Fruit fly (Drosophila melanogaster): ENCODE measurements around the gene Gs1.

Gene Gs1

DNA sequence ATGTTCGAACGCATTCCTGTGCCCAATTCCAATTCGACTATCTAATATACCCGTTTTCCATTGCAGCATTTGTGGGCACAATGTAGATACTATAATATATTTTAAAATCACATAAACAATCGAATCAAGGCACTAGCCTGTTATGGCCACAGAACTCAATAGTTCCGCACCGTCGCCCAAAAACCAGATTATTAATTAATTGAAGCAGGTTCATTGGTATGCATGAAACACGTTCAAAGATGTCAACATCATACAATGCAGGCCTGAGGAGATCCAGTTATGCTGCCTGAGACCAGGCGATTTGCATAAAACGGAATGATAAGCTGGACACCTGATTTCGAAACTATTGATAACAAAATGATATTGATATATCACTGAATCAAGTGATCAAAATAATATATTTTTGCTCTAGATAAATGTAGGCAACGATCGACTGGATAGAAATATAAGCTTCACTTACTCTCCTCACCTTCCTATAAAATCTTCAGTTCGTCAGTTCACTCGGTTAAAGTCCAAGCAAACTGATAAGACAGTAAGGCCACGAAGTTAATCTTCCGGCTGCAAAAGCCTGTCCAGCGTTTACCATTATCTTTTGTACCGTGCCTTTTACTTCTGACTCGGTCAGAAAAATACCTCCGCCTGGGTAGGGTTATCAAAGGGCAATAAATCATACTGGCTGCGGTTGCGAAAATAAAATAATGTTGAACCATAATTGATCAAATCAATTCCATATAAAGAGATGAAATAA, 3.7 kb downstream of the Gs1 start (continued):
- TF ChIP-seq caup (GFP tag; optimal IDR thresholded peaks at IDR 0.05; ENCODE audit: severe bottlenecking) (no peak), knrl (GFP tag; IDR thresholded peaks at IDR 0.05; ENCODE audit: partially characterized antibody) (no peak), Dll (GFP tag; IDR thresholded peaks at IDR 0.05; ENCODE audit: partially characterized antibody) (no peak), sens (GFP tag) (peak; percentile 76), kah (GFP tag; optimal IDR thresholded peaks at IDR 0.05) (no peak), HLH3B (GFP tag; IDR thresholded peaks at IDR 0.05) (no peak), C15 (GFP tag; IDR thresholded peaks at IDR 0.05) (no peak), slp2 (GFP tag; optimal IDR thresholded peaks at IDR 0.05) (no peak), vvl (GFP tag; IDR thresholded peaks at IDR 0.05) (peak; percentile 81), B-H2 (GFP tag; optimal IDR thresholded peaks at IDR 0.05) (no peak), CG3065 (GFP tag; optimal IDR thresholded peaks at IDR 0.05) (no peak), Neu2 (GFP tag; optimal IDR thresholded peaks at IDR 0.05; ENCODE audit: borderline replicate concordance) (no peak), eyg (GFP tag; optimal IDR thresholded peaks at IDR 0.05) (no peak), sd (tag; optimal IDR thresholded peaks at IDR 0.05) (peak; percentile 47), fd102C (GFP tag; optimal IDR thresholded peaks at IDR 0.05) (no peak), CG12236 (GFP tag; optimal IDR thresholded peaks at IDR 0.05) (no peak), MBD-R2 (GFP tag; IDR thresholded peaks at IDR 0.05) (no peak), Spps (tag; optimal IDR thresholded peaks at IDR 0.05) (no peak), sob (GFP tag; IDR thresholded peaks at IDR 0.05) (no peak), CG13894 (tag; optimal IDR thresholded peaks at IDR 0.05) (peak; percentile 26), unpg (GFP tag; optimal IDR thresholded peaks at IDR 0.05) (no peak), gt (GFP tag; IDR thresholded peaks at IDR 0.05) (no peak), Lim3 (GFP tag; IDR thresholded peaks at IDR 0.05) (no peak), CG32532 (GFP tag; IDR thresholded peaks at IDR 0.05) (no peak), crc (GFP tag; optimal IDR thresholded peaks at IDR 0.05) (no peak), ssp (GFP tag; IDR thresholded peaks at IDR 0.05) (no peak), CG8388 (GFP tag; optimal IDR thresholded peaks at IDR 0.05) (no peak), CG14860 (GFP tag; IDR thresholded peaks at IDR 0.05; ENCODE audit: partially characterized antibody) (no peak), pzg (GFP tag; optimal IDR thresholded peaks at IDR 0.05) (no peak), grn (GFP tag; optimal IDR thresholded peaks at IDR 0.05) (peak; percentile 45), abd-A (tag; optimal IDR thresholded peaks at IDR 0.05) (peak; percentile 76), Poxn (GFP tag; IDR thresholded peaks at IDR 0.05) (no peak), CG18599 (GFP tag; optimal IDR thresholded peaks at IDR 0.05) (no peak), CG15479 (GFP tag; optimal IDR thresholded peaks at IDR 0.05) (no peak), HmgZ (tag; optimal IDR thresholded peaks at IDR 0.05) (no peak), CG5953 (GFP tag; IDR thresholded peaks at IDR 0.05) (no peak), CG17186 (GFP tag; optimal IDR thresholded peaks at IDR 0.05) (no peak), CG4707 (GFP tag; optimal IDR thresholded peaks at IDR 0.05) (no peak), salm (tag; optimal IDR thresholded peaks at IDR 0.05) (no peak), lbe (GFP tag; optimal IDR thresholded peaks at IDR 0.05) (no peak), pita (GFP tag; optimal IDR thresholded peaks at IDR 0.05) (no peak), nau (GFP tag; optimal IDR thresholded peaks at IDR 0.05) (no peak), CG11695 (GFP tag; IDR thresholded peaks at IDR 0.05) (no peak), nerfin-2 (GFP tag; IDR thresholded peaks at IDR 0.05; ENCODE audit: partially characterized antibody) (no peak), CG17568 (GFP tag; optimal IDR thresholded peaks at IDR 0.05) (no peak), nom (GFP tag; optimal IDR thresholded peaks at IDR 0.05) (peak; percentile 71), Awh (GFP tag; IDR thresholded peaks at IDR 0.05) (peak; percentile 42; the same call in 1 of the 2 replicates), Chrac-16 (GFP tag; optimal IDR thresholded peaks at IDR 0.05) (no peak), esg (GFP tag; conservative IDR thresholded peaks at IDR 0.05) (no peak)

Measured in whole organism, embryonic.